Worm (Caenorhabditis elegans) whole organism, L1 larva: ENCODE measurements around the gene K11H12.5.

Source experiments
- C04F5.9 ChIP-seq: sonication (generic microtip); optimal IDR thresholded peaks from 2 replicates; lab custom pipeline; 2016; ENCODE audit warnings: missing genetic modification characterization, missing compliant biosample characterization
- Y116A8C.19 ChIP-seq: sonication (generic microtip); optimal IDR thresholded peaks from 2 replicates; lab custom pipeline; 2016; ENCODE audit warnings: missing compliant biosample characterization, missing genetic modification characterization, borderline replicate concordance
- blmp-1 ChIP-seq: fragments of 150-350 bp; optimal IDR thresholded peaks from 2 replicates; lab custom pipeline; 2014; ENCODE audit warnings: missing biosample characterization, missing genetic modification characterization
- ceh-63 ChIP-seq: fragments of 200-800 bp; sonication (Bioruptor generic); optimal IDR thresholded peaks from 2 replicates; lab custom pipeline; 2018; ENCODE audit warnings: mild to moderate bottlenecking, missing genetic modification characterization, missing compliant biosample characterization
- ceh-82 ChIP-seq, 3 experiments: fragments of 150-350 bp in 1 of 3; sonication (generic microtip) in 2 of 3; optimal IDR thresholded peaks; 2 replicates each; lab custom pipeline; 2014 to 2017; ENCODE audit warnings: missing biosample characterization in 3 of 3, missing genetic modification characterization in 3 of 3
- dsc-1 ChIP-seq: sonication (generic microtip); optimal IDR thresholded peaks from 2 replicates; lab custom pipeline; 2016; ENCODE audit warnings: mild to moderate bottlenecking, missing genetic modification characterization, missing compliant biosample characterization
- efl-1 ChIP-seq, 4 experiments: fragments of 150-350 bp; optimal IDR thresholded peaks in 3 of 4; peaks in 1 of 4; 1 replicate in 1 of 4; 2 replicates in 3 of 4; lab custom pipeline; 2014; ENCODE audit warnings: missing biosample characterization in 2 of 4, missing genetic modification characterization in 2 of 4, missing genetic modification reagents in 2 of 4
- egl-27 ChIP-seq, 2 experiments: fragments of 150-350 bp in 1 of 2; sonication (generic microtip); optimal IDR thresholded peaks; 3 replicates each; lab custom pipeline; 2017 to 2018; ENCODE audit warnings: missing biosample characterization in 2 of 2, missing genetic modification characterization in 2 of 2, missing genetic modification reagents in 2 of 2
- elt-3 ChIP-seq, 6 experiments: fragments of 150-350 bp in 1 of 6; sonication (generic microtip); optimal IDR thresholded peaks; 2 replicates each; lab custom pipeline; 2017 to 2018; ENCODE audit warnings: missing biosample characterization in 6 of 6, missing genetic modification characterization in 6 of 6, inconsistent platforms in 1 of 6
- fkh-8 ChIP-seq: sonication (generic microtip); optimal IDR thresholded peaks from 2 replicates; lab custom pipeline; 2016; ENCODE audit warnings: mild to moderate bottlenecking, missing genetic modification characterization, missing compliant biosample characterization
- fos-1 ChIP-seq: fragments of 150-350 bp; optimal IDR thresholded peaks from 2 replicates; lab custom pipeline; 2014; ENCODE audit warnings: missing biosample characterization, missing genetic modification characterization
- grh-1 ChIP-seq: fragments of 200-800 bp; sonication (Bioruptor generic); IDR thresholded peaks from 2 replicates; pipeline ENCODE4 v1.3.6; 2022; ENCODE audit warnings: missing genetic modification reagents, missing genetic modification characterization, missing compliant biosample characterization
- hlh-4 ChIP-seq: sonication (generic microtip); optimal IDR thresholded peaks from 2 replicates; lab custom pipeline; 2016; ENCODE audit warnings: mild to moderate bottlenecking, missing genetic modification characterization, missing compliant biosample characterization
- hpl-2 ChIP-seq: fragments of 150-350 bp; optimal IDR thresholded peaks from 2 replicates; lab custom pipeline; 2014; ENCODE audit warnings: missing biosample characterization, missing genetic modification reagents, missing genetic modification characterization
- irx-1 ChIP-seq: sonication (generic microtip); optimal IDR thresholded peaks from 2 replicates; lab custom pipeline; 2016; ENCODE audit warnings: missing genetic modification characterization, missing compliant biosample characterization
- isw-1 ChIP-seq: fragments of 200-800 bp; sonication (Bioruptor generic); IDR thresholded peaks from 2 replicates; pipeline ENCODE4 v1.3.6; 2022; ENCODE audit warnings: missing genetic modification characterization, missing compliant biosample characterization
- jun-1 ChIP-seq: fragments of 150-350 bp; optimal IDR thresholded peaks from 2 replicates; lab custom pipeline; 2014; ENCODE audit warnings: missing biosample characterization, missing genetic modification reagents, missing genetic modification characterization
- lin-13 ChIP-seq: fragments of 150-350 bp; optimal IDR thresholded peaks from 2 replicates; lab custom pipeline; 2014; ENCODE audit warnings: missing biosample characterization, missing genetic modification reagents, missing genetic modification characterization
- lsy-2 ChIP-seq, 2 experiments: fragments of 150-350 bp; optimal IDR thresholded peaks; 2 replicates each; lab custom pipeline; 2014; ENCODE audit warnings: missing biosample characterization in 2 of 2, missing genetic modification characterization in 2 of 2
- mab-9 ChIP-seq: fragments of 200-800 bp; sonication (Bioruptor generic); IDR thresholded peaks from 2 replicates; pipeline ENCODE4 v1.3.6; 2022; ENCODE audit warnings: missing genetic modification reagents, missing genetic modification characterization, missing compliant biosample characterization
- mdl-1 ChIP-seq, 2 experiments: fragments of 150-350 bp; optimal IDR thresholded peaks; 2 replicates each; lab custom pipeline; 2014 to 2017; ENCODE audit warnings: missing biosample characterization in 2 of 2, missing genetic modification characterization in 2 of 2, inconsistent platforms in 1 of 2
- nhr-47 ChIP-seq: sonication (generic microtip); optimal IDR thresholded peaks from 2 replicates; lab custom pipeline; 2016; ENCODE audit warnings: mild to moderate bottlenecking, missing genetic modification characterization, moderate library complexity, missing compliant biosample characterization
- nhr-71 ChIP-seq: sonication (generic microtip); optimal IDR thresholded peaks from 2 replicates; lab custom pipeline; 2016; ENCODE audit warnings: mild to moderate bottlenecking, missing genetic modification characterization, moderate library complexity, missing compliant biosample characterization
- nhr-76 ChIP-seq: sonication (generic microtip); optimal IDR thresholded peaks from 2 replicates; lab custom pipeline; 2017; ENCODE audit warnings: missing biosample characterization, missing genetic modification characterization
- nhr-84 ChIP-seq: sonication (generic microtip); optimal IDR thresholded peaks from 2 replicates; lab custom pipeline; 2017; ENCODE audit warnings: missing biosample characterization, missing genetic modification characterization
- nhr-85 ChIP-seq: sonication (generic microtip); peaks from one replicate; lab custom pipeline; 2016; ENCODE audit warnings: missing genetic modification characterization, inconsistent platforms, missing compliant biosample characterization
- pag-3 ChIP-seq: sonication (generic microtip); optimal IDR thresholded peaks from 2 replicates; lab custom pipeline; 2017; ENCODE audit warnings: missing genetic modification characterization, mild to moderate bottlenecking, missing compliant biosample characterization, antibody characterized with exemption, borderline replicate concordance; ENCODE audit not compliant: insufficient read depth
- pax-3 ChIP-seq: fragments of 200-800 bp; sonication (Bioruptor generic); optimal IDR thresholded peaks from 2 replicates; lab custom pipeline; 2018; ENCODE audit warnings: mild to moderate bottlenecking, missing genetic modification characterization, moderate library complexity, missing compliant biosample characterization
- snpc-4 ChIP-seq: fragments of 150-350 bp; optimal IDR thresholded peaks from 2 replicates; lab custom pipeline; 2014; ENCODE audit warnings: missing biosample characterization, missing genetic modification characterization
- sox-4 ChIP-seq: sonication (generic microtip); optimal IDR thresholded peaks from 2 replicates; lab custom pipeline; 2016; ENCODE audit warnings: missing genetic modification characterization, missing compliant biosample characterization
- sptf-1 ChIP-seq: fragments of 150-350 bp; optimal IDR thresholded peaks from 2 replicates; lab custom pipeline; 2014; ENCODE audit warnings: missing biosample characterization, missing genetic modification characterization
- tlp-1 ChIP-seq: fragments of 150-350 bp; optimal IDR thresholded peaks from 2 replicates; lab custom pipeline; 2014; ENCODE audit warnings: missing biosample characterization, missing genetic modification characterization
- unc-130 ChIP-seq: fragments of 150-350 bp; optimal IDR thresholded peaks from 2 replicates; lab custom pipeline; 2017; ENCODE audit warnings: missing biosample characterization, missing genetic modification characterization, inconsistent platforms
- unc-98 ChIP-seq: fragments of 200-800 bp; sonication (Bioruptor generic); IDR thresholded peaks from 2 replicates; pipeline ENCODE4 v1.3.6; 2022; ENCODE audit warnings: missing genetic modification characterization, missing compliant biosample characterization
- xbp-1 ChIP-seq: sonication (generic microtip); optimal IDR thresholded peaks from 2 replicates; lab custom pipeline; 2016; ENCODE audit warnings: missing genetic modification characterization, missing compliant biosample characterization
- zag-1 ChIP-seq: fragments of 150-350 bp; optimal IDR thresholded peaks from 2 replicates; lab custom pipeline; 2014; ENCODE audit warnings: missing biosample characterization, missing genetic modification characterization
- zip-4 ChIP-seq: fragments of 200-800 bp; sonication (Bioruptor generic); optimal IDR thresholded peaks from 2 replicates; lab custom pipeline; 2018; ENCODE audit warnings: mild to moderate bottlenecking, missing genetic modification characterization, moderate library complexity, missing compliant biosample characterization
- ztf-11 ChIP-seq, 2 experiments: sonication (generic microtip); optimal IDR thresholded peaks; 2 replicates each; lab custom pipeline; 2016 to 2017; ENCODE audit warnings: missing genetic modification characterization in 2 of 2, missing biosample characterization in 1 of 2, missing compliant biosample characterization in 1 of 2

K11H12.5 gene

DNA sequence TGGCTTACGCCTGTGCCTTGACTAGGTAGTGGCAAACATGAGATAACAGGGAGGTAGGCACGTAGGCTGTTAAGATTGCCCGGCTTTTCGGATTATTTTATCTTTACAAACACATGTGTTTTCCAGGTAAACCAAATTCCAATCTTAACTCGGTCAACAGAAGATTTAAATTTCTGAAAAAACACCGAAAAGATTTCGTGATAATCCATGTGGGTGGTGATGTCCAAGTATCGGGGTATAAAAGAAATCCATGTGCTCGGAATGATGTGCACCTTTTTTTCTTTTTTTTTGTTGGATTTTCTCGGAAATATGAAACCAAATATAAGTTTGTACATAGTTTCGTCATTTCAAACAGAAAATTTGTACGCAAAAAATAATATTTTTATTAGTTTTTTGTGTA lies 32.9 kb upstream of the K11H12.5 start:
- TF ChIP-seq sox-4 (tag; lab: Kevin White, UChicago) (peak; percentile 62), zip-4 (GFP tag; lab: Kevin White, UChicago) (no peak), dsc-1 (tag; lab: Kevin White, UChicago) (peak; percentile 87), nhr-71 (tag; lab: Kevin White, UChicago) (peak; percentile 29), pax-3 (tag; lab: Kevin White, UChicago) (peak; percentile 27), nhr-47 (tag; lab: Kevin White, UChicago) (peak; percentile 28), zag-1 (no peak)

DNA sequence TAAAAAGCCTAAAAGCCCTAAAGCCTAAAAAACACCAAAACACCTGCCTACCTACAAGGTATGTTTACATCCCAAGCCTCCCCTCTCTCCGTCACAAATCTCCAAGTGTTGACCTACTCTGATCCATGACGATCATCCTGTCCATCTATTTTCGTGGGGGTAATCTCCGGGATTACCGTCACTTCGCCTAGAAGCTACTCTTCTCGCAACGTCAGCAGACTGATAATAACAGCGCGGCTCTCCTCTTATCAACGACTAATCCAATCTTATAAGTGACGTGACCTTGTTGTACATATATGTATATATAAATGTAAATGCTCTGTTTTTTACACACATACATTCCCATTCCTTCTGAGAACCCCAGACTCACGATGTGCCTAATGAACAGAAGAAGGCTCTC lies 28.0 kb upstream of the K11H12.5 start:
- no peak for TF ChIP-seq ztf-11 (tag; optimal IDR thresholded peaks at IDR 0.05; lab: Kevin White, UChicago)
- peak; percentile 59 for TF ChIP-seq fkh-8
- peak; percentile 39 for TF ChIP-seq pax-3 (tag; lab: Kevin White, UChicago)
- TF ChIP-seq nhr-47 (tag; lab: Kevin White, UChicago) = peak; percentile 18
- TF ChIP-seq dsc-1 (tag; lab: Kevin White, UChicago) = peak; percentile 78

DNA sequence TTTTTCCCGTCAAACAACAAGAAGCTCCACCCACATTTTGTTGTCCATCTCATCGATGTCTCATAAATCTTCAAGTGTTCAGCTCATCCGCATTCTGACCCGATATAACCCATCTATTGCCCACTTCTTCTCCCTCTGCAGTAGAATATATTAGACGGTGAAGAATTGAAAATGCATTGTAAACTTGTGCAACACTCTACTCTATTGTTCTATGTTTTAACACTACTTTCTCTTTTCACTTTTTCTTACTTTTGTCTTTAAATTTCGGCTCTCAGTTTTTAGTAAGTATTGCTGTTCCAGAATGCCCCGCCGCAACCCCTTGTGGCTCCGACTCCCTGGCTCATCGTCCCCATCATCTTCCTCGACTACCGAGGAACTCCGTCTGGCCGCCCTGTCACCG lies 27.0 kb upstream of the K11H12.5 start, which contains the start of gene K11H12.9:
K11H12.9 (plus strand) TSS at position 301 of the 400 bp plus-strand sequence.
- no peak for TF ChIP-seq efl-1 (optimal IDR thresholded peaks at IDR 0.05; lab: Kevin White, UChicago)
- peak in 1 of 2 experiments; percentile 41 for TF ChIP-seq efl-1 (GFP tag; optimal IDR thresholded peaks at IDR 0.05 in 1 of 2; lab: Kevin White, UChicago)
- no peak for TF ChIP-seq fos-1 (tag; lab: Kevin White, UChicago)

DNA sequence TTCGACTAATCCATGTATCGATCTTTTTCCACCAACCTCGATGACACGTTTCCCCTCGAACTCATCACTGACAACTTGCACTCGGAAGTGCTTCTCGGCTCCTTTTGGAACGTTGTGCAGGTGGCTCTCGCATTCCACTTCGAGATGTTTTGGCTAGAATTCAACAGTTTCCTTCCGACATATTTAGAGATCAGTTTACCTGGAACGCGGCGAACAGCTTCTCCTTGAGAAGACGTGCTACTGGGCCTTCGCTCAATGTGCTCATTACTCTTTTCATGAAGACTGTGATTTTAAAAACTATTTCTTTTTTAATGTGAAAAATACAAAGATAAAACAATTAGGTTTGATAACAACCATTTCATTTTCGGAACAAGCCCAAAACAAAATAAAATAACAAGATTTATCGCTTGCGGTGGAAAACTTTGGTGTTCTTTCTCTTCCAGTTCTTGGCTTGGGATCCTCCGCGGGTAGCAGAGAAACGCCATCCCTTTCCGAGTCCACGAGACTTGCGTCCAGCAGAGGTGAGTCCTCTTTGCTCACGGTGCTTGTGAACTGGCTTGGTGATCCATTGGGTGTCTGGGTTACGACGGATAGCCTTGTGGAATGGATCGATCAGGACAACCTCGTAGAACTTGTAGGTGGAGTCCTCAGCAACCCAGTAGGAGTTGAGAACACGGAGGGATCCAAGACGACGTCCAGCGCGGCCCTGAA lies 23.1 kb upstream of the K11H12.5 start, which contains the start of gene K11H12.1:
K11H12.1 (minus strand) TSS at position 284 of the 711 bp plus-strand sequence.
- TF ChIP-seq lsy-2 (tag; optimal IDR thresholded peaks at IDR 0.05; lab: Kevin White, UChicago) (peak in 1 of 2 experiments; percentile 46), nhr-76 (no peak), efl-1 (optimal IDR thresholded peaks at IDR 0.05; lab: Kevin White, UChicago) (no peak), efl-1 (GFP tag; optimal IDR thresholded peaks at IDR 0.05 in 1 of 2; lab: Kevin White, UChicago) (peak in 1 of 2 experiments; percentile 63), nhr-85 (tag; lab: Kevin White, UChicago) (peak; percentile 37)

DNA sequence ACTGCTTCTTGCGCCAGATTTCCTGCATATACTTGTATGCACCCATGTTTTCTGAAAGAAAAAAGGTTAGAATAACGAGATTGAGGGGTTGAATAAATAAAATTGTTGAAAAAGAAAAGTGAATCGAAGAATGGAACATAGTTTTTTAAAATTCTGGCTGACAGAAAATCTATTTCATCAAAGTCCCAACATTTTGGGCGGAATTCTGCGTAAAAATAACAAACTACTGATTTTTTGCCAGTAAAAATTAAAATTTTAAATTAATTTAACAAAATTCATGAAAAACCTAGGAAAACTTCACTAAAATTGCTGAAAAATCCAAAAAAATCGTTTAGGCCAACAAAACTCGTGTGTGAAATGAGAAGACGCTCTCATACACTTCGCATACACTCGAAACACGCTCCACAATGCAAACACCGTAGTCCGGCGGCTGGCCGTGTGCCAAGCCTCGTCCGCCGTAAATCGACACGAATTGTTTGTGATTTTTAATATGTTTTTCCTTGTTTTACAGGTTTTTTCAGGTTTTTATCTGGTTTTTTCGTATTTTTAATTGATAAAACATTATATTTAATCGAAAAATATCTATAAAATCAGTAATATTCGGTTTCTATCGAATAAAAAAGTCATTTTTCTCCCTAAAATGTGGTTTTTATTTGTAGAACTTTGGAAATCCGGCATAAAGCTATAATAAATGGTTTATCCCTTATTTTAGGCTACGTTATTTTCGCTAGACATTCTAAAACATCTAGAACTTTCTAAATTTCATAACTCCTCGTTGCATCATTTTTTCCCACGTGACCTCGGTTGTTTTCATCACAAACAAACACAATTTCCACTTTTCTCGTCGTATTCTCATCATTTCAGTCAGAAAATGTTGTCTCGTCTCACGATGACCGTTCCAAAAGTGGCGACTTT lies 21.6 kb upstream of the K11H12.5 start, which contains the start of the genes rpl-15 and K11H12.8:
rpl-15 (minus strand) TSS at position 51 of the 915 bp plus-strand sequence.
K11H12.8 (plus strand) TSS at position 865 of the 915 bp plus-strand sequence.
- TF ChIP-seq nhr-85 (tag; lab: Kevin White, UChicago) (peak; percentile 100), ceh-63 (GFP tag; lab: Kevin White, UChicago) (peak; percentile 93), Y116A8C.19 (tag; lab: Kevin White, UChicago) (peak; percentile 80), mab-9 (GFP tag; lab: Robert Waterston, UW) (peak; percentile 99), unc-98 (GFP tag; lab: Robert Waterston, UW) (peak; percentile 96), pag-3 (peak; percentile 88), egl-27 (tag; optimal IDR thresholded peaks at IDR 0.05; lab: Kevin White, UChicago) (peak; percentile 44 to 98), hlh-4 (peak; percentile 91), isw-1 (GFP tag; lab: Robert Waterston, UW) (peak; percentile 99), unc-130 (peak; percentile 100), nhr-76 (peak; percentile 93), tlp-1 (tag; lab: Kevin White, UChicago) (no peak), jun-1 (tag; lab: Kevin White, UChicago) (peak; percentile 98), blmp-1 (tag; lab: Kevin White, UChicago) (peak; percentile 92), grh-1 (peak; percentile 98), mdl-1 (tag; optimal IDR thresholded peaks at IDR 0.05; lab: Kevin White, UChicago) (peak; percentile 83 to 100), hpl-2 (peak; percentile 96), snpc-4 (tag; lab: Kevin White, UChicago) (peak; percentile 97), nhr-84 (tag; lab: Kevin White, UChicago) (peak; percentile 84), lin-13 (GFP tag; lab: Kevin White, UChicago) (peak; percentile 100), elt-3 (tag; optimal IDR thresholded peaks at IDR 0.05; lab: Kevin White, UChicago) (peak; percentile 99 to 100 (median 100)), sptf-1 (tag; lab: Kevin White, UChicago) (no peak), ceh-82 (tag; optimal IDR thresholded peaks at IDR 0.05; lab: Kevin White, UChicago) (peak; percentile 100), efl-1 (optimal IDR thresholded peaks at IDR 0.05; lab: Kevin White, UChicago) (peak; percentile 97 to 98), efl-1 (GFP tag; optimal IDR thresholded peaks at IDR 0.05 in 1 of 2; lab: Kevin White, UChicago) (peak; percentile 89 to 99), C04F5.9 (tag; lab: Kevin White, UChicago) (peak; percentile 98), irx-1 (peak; percentile 99), xbp-1 (tag; lab: Kevin White, UChicago) (peak; percentile 99)
